Worm (Caenorhabditis elegans) whole organism, L4 larva: ENCODE measurements around the gene srv-32.

Experiments used
- ctbp-1 ChIP-seq: fragments of 200-800 bp; sonication (Bioruptor generic); IDR thresholded peaks from 2 replicates; pipeline ENCODE4 v1.3.6; 2022; ENCODE audit warnings: missing genetic modification reagents, missing genetic modification characterization, missing compliant biosample characterization
- lin-38 ChIP-seq: fragments of 200-800 bp; sonication (Bioruptor generic); IDR thresholded peaks from 2 replicates; pipeline ENCODE4 v1.3.6; 2022; ENCODE audit warnings: missing genetic modification reagents, missing genetic modification characterization, missing compliant biosample characterization
- lir-3 ChIP-seq: sonication (generic microtip); optimal IDR thresholded peaks from 2 replicates; lab custom pipeline; 2016; ENCODE audit warnings: mild to moderate bottlenecking, missing genetic modification characterization, missing compliant biosample characterization

ce11 chrIV:6301764-6302163 lies 19.7 kb upstream of the srv-32 start, which contains the start of gene srv-26:
- TF ChIP-seq ctbp-1 (GFP tag; lab: Robert Waterston, UW) (no peak), lin-38 (GFP tag; lab: Robert Waterston, UW) (no peak), lir-3 (no peak)
